Worm (Caenorhabditis elegans): ENCODE results near the gene vps-22.

Gene vps-22

ce11 chrIII:4947352-4947751, 14.9 kb downstream of the vps-22 start (continued):
- no peak for TF ChIP-seq Y5F2A.4 (GFP tag; optimal IDR thresholded peaks at IDR 0.05)
- TF ChIP-seq gei-8 (GFP tag; optimal IDR thresholded peaks at IDR 0.05): peak; percentile 11
- TF ChIP-seq lim-7 (GFP tag; IDR thresholded peaks at IDR 0.05): no peak
- TF ChIP-seq nhr-102 (tag; optimal IDR thresholded peaks at IDR 0.05): no peak

ce11 chrIII:4944213-4944612, 18.1 kb downstream of the vps-22 start, which contains the start of gene ntl-9:
Gene ntl-9, plus strand, starts transcription at chrIII:4944513.
- TF ChIP-seq ctbp-1 (GFP tag; IDR thresholded peaks at IDR 0.05): no peak
- no peak for TF ChIP-seq pha-4 (GFP tag; IDR thresholded peaks at IDR 0.05)
- TF ChIP-seq pha-4 (tag; optimal IDR thresholded peaks at IDR 0.05): no peak
- TF ChIP-seq nhr-6 (tag; optimal IDR thresholded peaks at IDR 0.05): no peak
- no peak for TF ChIP-seq nhr-76 (tag; optimal IDR thresholded peaks at IDR 0.05)
- no peak for TF ChIP-seq Y48G9A.11 (GFP tag; IDR thresholded peaks at IDR 0.05)
- TF ChIP-seq nhr-10 (tag; optimal IDR thresholded peaks at IDR 0.05): no peak
- no peak for TF ChIP-seq aly-2 (tag; optimal IDR thresholded peaks at IDR 0.05)
- TF ChIP-seq arid-1 (GFP tag; conservative IDR thresholded peaks at IDR 0.05): no peak
- TF ChIP-seq F37D6.2 (tag; optimal IDR thresholded peaks at IDR 0.05): no peak
- TF ChIP-seq lim-7 (GFP tag; IDR thresholded peaks at IDR 0.05): no peak
- no peak for TF ChIP-seq T26A8.4 (GFP tag; IDR thresholded peaks at IDR 0.05)
- no peak for TF ChIP-seq duxl-1 (tag; optimal IDR thresholded peaks at IDR 0.05; ENCODE audit: poor library complexity)
- TF ChIP-seq dpl-1 (GFP tag; optimal IDR thresholded peaks at IDR 0.05): no peak
- no peak for TF ChIP-seq daf-12 (tag; optimal IDR thresholded peaks at IDR 0.05)
- no peak for TF ChIP-seq attf-4 (tag; optimal IDR thresholded peaks at IDR 0.05)
- no peak for TF ChIP-seq zip-2 (tag; optimal IDR thresholded peaks at IDR 0.05)
- TF ChIP-seq lin-13 (GFP tag; optimal IDR thresholded peaks at IDR 0.05): no peak
- TF ChIP-seq set-16 (GFP tag; IDR thresholded peaks at IDR 0.05): no peak

- TF ChIP-seq mdl-1 (tag; optimal IDR thresholded peaks at IDR 0.05): no peak
- no peak for TF ChIP-seq snpc-4 (tag; optimal IDR thresholded peaks at IDR 0.05)
These were observed 23.0 kb downstream of the vps-22 start, which contains the start of gene rpb-2 for ce11 chrIII:4939267-4939666. Gene rpb-2, plus strand, starts transcription at chrIII:4939567.

ce11 chrIII:4937022-4937421, 25.3 kb downstream of the vps-22 start, which contains the start of gene fsn-1:
Gene fsn-1, plus strand, starts transcription at chrIII:4937322.
- TF ChIP-seq aha-1 (tag): peak; percentile 72
- no peak for TF ChIP-seq unc-62 (GFP tag; optimal IDR thresholded peaks at IDR 0.05 in 1 of 2)
- no peak for TF ChIP-seq unc-62 (tag; optimal IDR thresholded peaks at IDR 0.05)

- TF ChIP-seq mes-2 (tag; optimal IDR thresholded peaks at IDR 0.05; ENCODE audit: poor library complexity, severe bottlenecking) (peak; percentile 59), zfp-3 (GFP tag; conservative IDR thresholded peaks at IDR 0.05) (no peak), duxl-1 (tag; optimal IDR thresholded peaks at IDR 0.05; ENCODE audit: poor library complexity) (no peak), aha-1 (tag) (peak; percentile 73), ceh-44 (GFP tag; IDR thresholded peaks at IDR 0.05) (no peak), dpl-1 (GFP tag; optimal IDR thresholded peaks at IDR 0.05) (peak; percentile 40), dmd-6 (GFP tag; IDR thresholded peaks at IDR 0.05) (no peak), egl-27 (tag; optimal IDR thresholded peaks at IDR 0.05) (no peak), mxl-2 (GFP tag; conservative IDR thresholded peaks at IDR 0.05) (no peak), Y5F2A.4 (GFP tag; optimal IDR thresholded peaks at IDR 0.05) (no peak), lin-1 (GFP tag; IDR thresholded peaks at IDR 0.05) (no peak), daf-19 (GFP tag; conservative IDR thresholded peaks at IDR 0.05) (no peak), unc-62 (GFP tag; optimal IDR thresholded peaks at IDR 0.05 in 1 of 2) (peak in 1 of 2 experiments; percentile 28), unc-62 (tag; optimal IDR thresholded peaks at IDR 0.05) (no peak), T20F7.1 (GFP tag; optimal IDR thresholded peaks at IDR 0.05) (peak; percentile 93), lin-15B (tag; optimal IDR thresholded peaks at IDR 0.05) (no peak), lsy-2 (tag; optimal IDR thresholded peaks at IDR 0.05) (peak in 1 of 2 experiments; percentile 52), gei-8 (GFP tag; optimal IDR thresholded peaks at IDR 0.05) (no peak), R02D3.7 (tag; optimal IDR thresholded peaks at IDR 0.05) (no peak), Y75B8A.6 (GFP tag; IDR thresholded peaks at IDR 0.05) (no peak), hlh-11 (tag; optimal IDR thresholded peaks at IDR 0.05) (no peak), Y48G9A.11 (GFP tag; IDR thresholded peaks at IDR 0.05) (peak; percentile 60; the same call in 1 of the 2 replicates)
These were observed 27.2 kb downstream of the vps-22 start, which contains the start of gene mrps-18C for ce11 chrIII:4934896-4935628. Gene mrps-18C, plus strand, starts transcription at chrIII:4935578.
